Worm (Caenorhabditis elegans) whole organism, L3 larva: ENCODE data around the gene K08F9.1.

Source experiments
- ama-1 ChIP-seq: fragments of 150-350 bp; optimal IDR thresholded peaks from 2 replicates; lab custom pipeline; 2018
- ceh-16 ChIP-seq: sonication (generic microtip); optimal IDR thresholded peaks from 2 replicates; lab custom pipeline; 2017; ENCODE audit warnings: missing biosample characterization, missing genetic modification characterization
- ceh-28 ChIP-seq: fragments of 150-350 bp; optimal IDR thresholded peaks from 2 replicates; lab custom pipeline; 2014; ENCODE audit warnings: missing biosample characterization, missing genetic modification reagents, missing genetic modification characterization
- ceh-82 ChIP-seq: fragments of 150-350 bp; optimal IDR thresholded peaks from 2 replicates; lab custom pipeline; 2014; ENCODE audit warnings: missing biosample characterization, missing genetic modification characterization
- ceh-9 ChIP-seq: sonication (generic microtip); optimal IDR thresholded peaks from 2 replicates; lab custom pipeline; 2018; ENCODE audit warnings: missing biosample characterization, missing genetic modification characterization
- daf-12 ChIP-seq: fragments of 150-350 bp; optimal IDR thresholded peaks from 2 replicates; lab custom pipeline; 2014; ENCODE audit warnings: missing biosample characterization, missing genetic modification reagents, missing genetic modification characterization
- egl-27 ChIP-seq: sonication (generic microtip); optimal IDR thresholded peaks from 4 replicates; lab custom pipeline; 2017; ENCODE audit warnings: missing biosample characterization, missing genetic modification reagents, missing genetic modification characterization
- egl-5 ChIP-seq: fragments of 150-350 bp; optimal IDR thresholded peaks from 2 replicates; lab custom pipeline; 2017; ENCODE audit warnings: missing biosample characterization, missing genetic modification reagents, missing genetic modification characterization, inconsistent platforms
- elt-3 ChIP-seq, 3 experiments: fragments of 150-350 bp in 1 of 3; sonication (generic microtip) in 2 of 3; optimal IDR thresholded peaks; 2 replicates in 2 of 3; 4 replicates in 1 of 3; lab custom pipeline; 2014 to 2017; ENCODE audit warnings: missing biosample characterization in 3 of 3, missing genetic modification characterization in 3 of 3
- fkh-10 ChIP-seq: sonication (generic microtip); optimal IDR thresholded peaks from 2 replicates; lab custom pipeline; 2017; ENCODE audit warnings: missing biosample characterization, missing genetic modification reagents, missing genetic modification characterization
- fos-1 ChIP-seq: fragments of 150-350 bp; optimal IDR thresholded peaks from 2 replicates; lab custom pipeline; 2014; ENCODE audit warnings: missing biosample characterization, missing genetic modification characterization
- hmg-11 ChIP-seq: sonication (generic microtip); optimal IDR thresholded peaks from 2 replicates; lab custom pipeline; 2016; ENCODE audit warnings: missing genetic modification characterization, missing compliant biosample characterization
- lin-15B ChIP-seq: fragments of 150-350 bp; optimal IDR thresholded peaks from 2 replicates; lab custom pipeline; 2014; ENCODE audit warnings: missing biosample characterization, missing genetic modification characterization
- lin-39 ChIP-seq: fragments of 150-350 bp; optimal IDR thresholded peaks from 2 replicates; lab custom pipeline; 2018; ENCODE audit warnings: missing biosample characterization, missing genetic modification reagents, missing genetic modification characterization
- lsy-12 ChIP-seq: sonication (generic microtip); optimal IDR thresholded peaks from 2 replicates; lab custom pipeline; 2016; ENCODE audit warnings: mild to moderate bottlenecking, missing genetic modification characterization, missing compliant biosample characterization
- nhr-237 ChIP-seq: fragments of 150-350 bp; optimal IDR thresholded peaks from 2 replicates; lab custom pipeline; 2014; ENCODE audit warnings: missing biosample characterization, missing genetic modification characterization
- nhr-28 ChIP-seq: fragments of 150-350 bp; optimal IDR thresholded peaks from 2 replicates; lab custom pipeline; 2014; ENCODE audit warnings: missing biosample characterization, missing genetic modification characterization
- nhr-67 ChIP-seq: fragments of 150-350 bp; optimal IDR thresholded peaks from 2 replicates; lab custom pipeline; 2014; ENCODE audit warnings: missing biosample characterization, missing genetic modification characterization
- pha-4 ChIP-seq: fragments of 150-350 bp; optimal IDR thresholded peaks from 2 replicates; lab custom pipeline; 2014; ENCODE audit warnings: missing biosample characterization, missing genetic modification reagents, missing genetic modification characterization
- pqm-1 ChIP-seq: fragments of 150-350 bp; optimal IDR thresholded peaks from 2 replicates; lab custom pipeline; 2017; ENCODE audit warnings: missing biosample characterization, missing genetic modification characterization, inconsistent platforms
- sea-2 ChIP-seq: fragments of 150-350 bp; sonication (generic microtip); optimal IDR thresholded peaks from 4 replicates; lab custom pipeline; 2014; ENCODE audit warnings: missing biosample characterization, missing genetic modification reagents, missing genetic modification characterization
- tbx-2 ChIP-seq: sonication (generic microtip); optimal IDR thresholded peaks from 2 replicates; lab custom pipeline; 2016; ENCODE audit warnings: mild to moderate bottlenecking, missing genetic modification characterization, missing compliant biosample characterization
- zag-1 ChIP-seq: fragments of 150-350 bp; optimal IDR thresholded peaks from 2 replicates; lab custom pipeline; 2014; ENCODE audit warnings: missing biosample characterization, missing genetic modification characterization
- ztf-11 ChIP-seq: fragments of 150-350 bp; optimal IDR thresholded peaks from 2 replicates; lab custom pipeline; 2014; ENCODE audit warnings: missing biosample characterization, missing genetic modification characterization
- ztf-4 ChIP-seq: fragments of 150-350 bp; optimal IDR thresholded peaks from 2 replicates; lab custom pipeline; 2014; ENCODE audit warnings: missing biosample characterization, missing genetic modification characterization

Gene K08F9.1

DNA sequence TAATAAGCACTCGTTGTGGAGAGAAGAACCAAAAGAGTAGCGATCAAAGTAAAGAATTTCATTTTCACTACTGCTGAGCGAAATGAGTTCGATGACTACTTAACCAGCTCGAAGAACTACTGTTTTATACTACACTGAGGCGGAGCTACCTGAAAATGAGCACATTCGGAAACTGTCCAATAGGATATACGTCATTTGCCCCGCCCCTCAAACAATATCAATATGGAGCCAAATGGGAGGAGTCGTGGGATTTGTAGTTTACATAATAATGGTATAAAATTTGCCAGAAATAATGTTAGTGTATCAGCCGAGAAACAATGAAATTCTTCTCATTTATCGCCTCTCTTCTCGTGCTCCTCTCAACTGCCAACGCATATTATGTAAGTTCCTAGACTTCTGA lies 53.7 kb downstream of the K08F9.1 start, which contains the start of the genes C01G10.5 and C01G10.4:
TSS of gene C01G10.5 (minus strand) at position 101 of the 400 bp plus-strand sequence.
TSS of gene C01G10.4 (plus strand) at position 303 of the 400 bp plus-strand sequence.
- TF ChIP-seq ceh-16 (tag; lab: Kevin White, UChicago) (no peak), lin-15B (no peak), ztf-11 (tag; lab: Kevin White, UChicago) (no peak), ama-1 (no peak), fkh-10 (no peak), ztf-4 (no peak), hmg-11 (tag; lab: Kevin White, UChicago) (no peak), nhr-67 (no peak), tbx-2 (tag; lab: Kevin White, UChicago) (no peak), daf-12 (no peak), lsy-12 (tag; lab: Kevin White, UChicago) (no peak), nhr-237 (tag; lab: Kevin White, UChicago) (no peak), sea-2 (GFP tag; lab: Kevin White, UChicago) (no peak), fos-1 (no peak)
- TF ChIP-seq, all 47 proteins: peak for 0

DNA sequence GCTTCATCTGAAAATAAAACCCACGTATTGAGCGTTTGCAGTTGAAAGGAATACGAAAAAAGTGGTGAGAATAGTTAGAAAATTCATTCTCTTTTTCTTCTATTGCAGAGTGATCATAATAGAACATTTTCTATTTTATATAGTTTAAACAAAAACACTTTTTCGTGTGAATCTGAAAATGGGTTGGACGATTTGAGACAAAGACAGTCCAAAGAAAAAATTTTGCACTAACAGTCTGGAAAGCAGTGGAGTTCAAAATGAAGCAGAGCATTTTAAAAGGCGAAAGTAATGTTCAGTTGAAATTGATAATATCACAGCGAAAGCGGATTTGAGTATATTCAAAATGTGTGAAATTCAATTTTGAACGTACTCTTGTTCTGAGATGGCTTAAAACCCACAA lies 54.6 kb downstream of the K08F9.1 start, which contains the start of gene C01G10.18:
TSS of gene C01G10.18 (minus strand) at position 101 of the 400 bp plus-strand sequence.
- TF ChIP-seq zag-1 (tag; lab: Kevin White, UChicago) (no peak), egl-5 (tag; lab: Kevin White, UChicago) (no peak), ceh-82 (tag; lab: Kevin White, UChicago) (no peak), egl-27 (tag; lab: Kevin White, UChicago) (no peak), ztf-4 (no peak), elt-3 (tag; optimal IDR thresholded peaks at IDR 0.05; lab: Kevin White, UChicago) (no peak), ztf-11 (tag; lab: Kevin White, UChicago) (no peak), lin-15B (no peak), ceh-28 (tag; lab: Kevin White, UChicago) (no peak), nhr-28 (tag; lab: Kevin White, UChicago) (no peak), pqm-1 (no peak), ceh-9 (tag; lab: Kevin White, UChicago) (no peak), ceh-16 (tag; lab: Kevin White, UChicago) (no peak)

DNA sequence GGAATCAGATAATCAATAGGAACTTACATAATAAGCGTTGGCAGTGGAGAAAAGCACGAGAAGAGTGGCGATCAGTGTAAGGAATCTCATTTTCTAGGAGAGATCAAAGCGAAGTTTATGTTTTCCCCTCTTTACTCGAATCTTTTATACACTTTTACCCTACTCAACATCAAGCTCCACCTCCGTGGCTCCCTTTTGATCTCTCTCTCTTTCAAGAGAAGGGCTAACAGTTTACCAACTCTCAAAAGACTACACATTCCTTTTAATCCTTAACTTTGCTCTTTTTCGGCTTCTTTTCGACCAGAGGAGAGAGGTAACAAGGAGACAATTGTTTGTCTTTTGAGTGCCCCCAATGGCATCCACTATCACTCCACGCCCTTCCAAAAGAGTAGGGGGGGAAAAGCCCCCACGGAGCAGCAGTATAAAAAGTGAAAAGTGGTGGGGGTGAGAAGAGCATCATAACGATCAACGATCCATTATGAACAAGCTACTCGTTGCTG lies 55.9 kb downstream of the K08F9.1 start, which contains the start of the genes C01G10.15 and C01G10.6:
TSS of gene C01G10.15 (minus strand) at position 101 of the 500 bp plus-strand sequence.
TSS of gene C01G10.6 (plus strand) at position 450 of the 500 bp plus-strand sequence.
- no peak for TF ChIP-seq lin-39 (tag; lab: Kevin White, UChicago)
- TF ChIP-seq pha-4: peak; percentile 27
